Worm (Caenorhabditis elegans): ENCODE measurements around the gene R04A9.3.

The R04A9.3 gene

ce11 chrX:397259-397658 lies 16.9 kb upstream of the R04A9.3 start, which contains the start of gene R04A9.6:
Gene R04A9.6 (plus strand): TSS chrX:397559.
- TF ChIP-seq nhr-28 (tag; optimal IDR thresholded peaks at IDR 0.05) (no peak), snpc-4 (tag; optimal IDR thresholded peaks at IDR 0.05) (no peak), lin-13 (tag; optimal IDR thresholded peaks at IDR 0.05) (no peak), tbx-8 (GFP tag; optimal IDR thresholded peaks at IDR 0.05) (no peak), sem-2 (GFP tag; optimal IDR thresholded peaks at IDR 0.05) (no peak), nhr-237 (tag; optimal IDR thresholded peaks at IDR 0.05) (no peak), hlh-1 (tag; optimal IDR thresholded peaks at IDR 0.05) (no peak), unc-120 (tag; optimal IDR thresholded peaks at IDR 0.05; ENCODE audit: poor library complexity, severe bottlenecking) (no peak), elt-3 (tag; optimal IDR thresholded peaks at IDR 0.05) (no peak), ceh-39 (tag; optimal IDR thresholded peaks at IDR 0.05) (no peak), ces-1 (GFP tag; optimal IDR thresholded peaks at IDR 0.05) (no peak), ceh-43 (GFP tag; optimal IDR thresholded peaks at IDR 0.05) (no peak), pha-4 (tag; optimal IDR thresholded peaks at IDR 0.05) (no peak), mep-1 (tag; optimal IDR thresholded peaks at IDR 0.05) (no peak), cnd-1 (tag; optimal IDR thresholded peaks at IDR 0.05) (no peak), M03D4.4 (tag; optimal IDR thresholded peaks at IDR 0.05) (no peak), sptf-1 (tag; optimal IDR thresholded peaks at IDR 0.05) (no peak), mls-2 (tag; optimal IDR thresholded peaks at IDR 0.05) (no peak), elt-1 (tag; optimal IDR thresholded peaks at IDR 0.05; ENCODE audit: borderline replicate concordance, insufficient read depth) (no peak), ztf-11 (tag; optimal IDR thresholded peaks at IDR 0.05) (no peak)

DNA sequence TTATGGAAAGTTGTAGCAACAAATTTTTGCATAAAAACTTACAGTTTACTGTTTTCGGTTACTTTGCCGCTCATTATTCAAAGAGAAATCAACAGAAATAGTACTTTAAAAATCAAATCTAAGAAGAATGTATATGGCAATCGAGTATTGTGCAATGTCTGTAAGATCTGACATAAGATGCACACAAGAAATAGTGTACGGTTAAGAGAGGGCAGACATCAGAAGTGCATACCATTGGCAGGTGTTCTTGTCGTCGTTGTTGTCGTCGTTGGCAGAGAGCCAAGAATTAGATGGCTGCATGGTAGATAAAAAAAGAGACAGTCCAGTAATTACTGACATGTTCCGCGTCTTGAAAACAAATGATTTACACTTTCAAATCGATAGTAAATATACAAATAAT lies 14.3 kb upstream of the R04A9.3 start, which contains the start of gene R04A9.7:
R04A9.7 (minus strand) TSS at position 184 of the 400 bp plus-strand sequence.
- no peak for TF ChIP-seq nhr-12 (tag; optimal IDR thresholded peaks at IDR 0.05)
- no peak for TF ChIP-seq snpc-4 (tag; optimal IDR thresholded peaks at IDR 0.05)
- no peak for TF ChIP-seq ceh-39 (tag; optimal IDR thresholded peaks at IDR 0.05)
- no peak for TF ChIP-seq drap-1 (GFP tag; optimal IDR thresholded peaks at IDR 0.05)
- no peak for TF ChIP-seq mab-5 (tag; optimal IDR thresholded peaks at IDR 0.05)
- no peak for TF ChIP-seq ztf-11 (tag; optimal IDR thresholded peaks at IDR 0.05)
- no peak for TF ChIP-seq hlh-1 (tag; optimal IDR thresholded peaks at IDR 0.05)
- TF ChIP-seq nhr-2 (tag; optimal IDR thresholded peaks at IDR 0.05) = peak; percentile 94

DNA sequence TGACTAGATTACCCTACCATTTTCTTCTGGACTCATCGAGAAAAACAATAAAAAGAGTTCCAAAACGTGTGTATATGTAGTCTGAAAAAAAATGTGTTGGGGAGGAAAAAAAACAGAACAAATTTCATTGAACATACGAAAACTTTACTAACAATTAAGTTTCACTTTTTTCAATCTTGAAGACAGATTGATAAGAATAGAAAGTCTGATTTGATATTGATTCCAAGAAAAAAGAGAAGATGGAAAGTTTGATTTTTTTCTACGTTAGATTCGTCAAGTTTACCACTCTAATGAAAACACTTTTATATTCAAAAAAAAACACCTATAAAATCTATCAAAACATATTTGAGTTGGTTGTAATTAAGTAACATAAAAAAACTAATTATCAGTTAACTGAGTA lies 10.1 kb upstream of the R04A9.3 start, which contains the start of gene R04A9.9:
R04A9.9 (minus strand) TSS at position 101 of the 400 bp plus-strand sequence.
- no peak for TF ChIP-seq ceh-39 (tag; optimal IDR thresholded peaks at IDR 0.05)

DNA sequence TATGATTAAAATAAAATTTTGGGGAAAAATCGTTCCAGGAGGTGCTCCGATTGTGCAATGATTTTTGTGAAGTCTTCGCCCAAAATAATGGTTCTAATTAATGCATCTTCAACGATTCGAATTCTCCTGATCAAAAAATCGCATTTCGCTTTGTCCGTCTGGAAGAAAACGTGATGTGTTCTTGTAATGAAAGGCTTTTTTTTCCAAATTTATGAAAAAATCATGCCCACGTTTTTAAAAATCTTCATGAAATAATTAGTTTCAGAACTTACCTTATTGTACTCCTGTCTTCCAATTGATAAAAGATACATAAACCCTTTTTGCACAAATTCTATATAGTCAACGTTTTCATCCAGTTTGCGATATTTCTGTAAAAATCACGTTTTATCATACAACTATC lies 9.2 kb upstream of the R04A9.3 start:
- TF ChIP-seq M03D4.4 (tag; optimal IDR thresholded peaks at IDR 0.05) (no peak), ztf-11 (tag; optimal IDR thresholded peaks at IDR 0.05) (no peak), mep-1 (tag; optimal IDR thresholded peaks at IDR 0.05) (no peak), ham-2 (GFP tag; optimal IDR thresholded peaks at IDR 0.05) (no peak), unc-62 (GFP tag; optimal IDR thresholded peaks at IDR 0.05) (no peak), sptf-1 (tag; optimal IDR thresholded peaks at IDR 0.05) (no peak), lin-32 (GFP tag; optimal IDR thresholded peaks at IDR 0.05) (no peak), mab-5 (tag; optimal IDR thresholded peaks at IDR 0.05) (no peak), nhr-76 (tag; optimal IDR thresholded peaks at IDR 0.05) (no peak), lin-13 (tag; optimal IDR thresholded peaks at IDR 0.05) (no peak), drap-1 (GFP tag; optimal IDR thresholded peaks at IDR 0.05) (no peak), bed-3 (GFP tag; optimal IDR thresholded peaks at IDR 0.05) (no peak), ceh-39 (tag; optimal IDR thresholded peaks at IDR 0.05) (no peak), zip-8 (tag; optimal IDR thresholded peaks at IDR 0.05) (no peak), nhr-237 (tag; optimal IDR thresholded peaks at IDR 0.05) (no peak), unc-39 (tag; optimal IDR thresholded peaks at IDR 0.05) (no peak), unc-120 (tag; optimal IDR thresholded peaks at IDR 0.05; ENCODE audit: poor library complexity, severe bottlenecking) (no peak), snpc-4 (tag; optimal IDR thresholded peaks at IDR 0.05) (no peak), ceh-83 (GFP tag; optimal IDR thresholded peaks at IDR 0.05) (no peak), hlh-1 (tag; optimal IDR thresholded peaks at IDR 0.05) (no peak)

- TF ChIP-seq M03D4.4 (tag; optimal IDR thresholded peaks at IDR 0.05) = no peak
- peak; percentile 44 for TF ChIP-seq ces-1 (GFP tag; optimal IDR thresholded peaks at IDR 0.05)
Measured at ce11 chrX:388728-389127, 8.3 kb upstream of the R04A9.3 start, which contains the start of gene ceh-93. Gene ceh-93 (minus strand): TSS chrX:388797.

Data from whole organism, mixed stage, embryonic.